Fruit fly (Drosophila melanogaster) whole organism, pupa: Measurements from ENCODE around the gene Clic.

Source experiments
- CG10348 ChIP-seq: fragments of 200-800 bp; sonication (Bioruptor generic); IDR thresholded peaks from 2 replicates; pipeline ENCODE4 v1.3.6; 2022; ENCODE audit warnings: missing biosample characterization, missing genetic modification characterization
- CG12605 ChIP-seq: fragments of 200-800 bp; sonication (Bioruptor generic); IDR thresholded peaks from 2 replicates; pipeline ENCODE4 v1.3.6; 2022; ENCODE audit warnings: missing biosample characterization, missing genetic modification characterization
- CG13204 ChIP-seq: fragments of 200-800 bp; sonication (Bioruptor generic); optimal IDR thresholded peaks from 2 replicates; lab custom pipeline; 2018; ENCODE audit warnings: missing biosample characterization, mild to moderate bottlenecking, missing genetic modification characterization, moderate library complexity
- CG14655 ChIP-seq: fragments of 200-800 bp; sonication (Bioruptor generic); optimal IDR thresholded peaks from 3 replicates; lab custom pipeline; 2017; ENCODE audit warnings: mild to moderate bottlenecking, missing biosample characterization, missing genetic modification reagents, missing genetic modification characterization
- CG15710 ChIP-seq: fragments of 200-800 bp; sonication (Bioruptor generic); optimal IDR thresholded peaks from 2 replicates; lab custom pipeline; 2018; ENCODE audit warnings: missing biosample characterization, mild to moderate bottlenecking, missing genetic modification characterization, moderate library complexity
- CG17806 ChIP-seq: fragments of 200-800 bp; sonication (Bioruptor generic); optimal IDR thresholded peaks from 2 replicates; lab custom pipeline; 2018; ENCODE audit warnings: missing biosample characterization, mild to moderate bottlenecking, missing genetic modification characterization, moderate library complexity
- CG32121 ChIP-seq: fragments of 200-800 bp; sonication (Bioruptor generic); IDR thresholded peaks from 2 replicates; pipeline ENCODE4 v1.3.6; 2022; ENCODE audit warnings: missing biosample characterization, missing genetic modification characterization
- CG34367 ChIP-seq: fragments of 200-800 bp; sonication (Bioruptor generic); optimal IDR thresholded peaks from 2 replicates; lab custom pipeline; 2018; ENCODE audit warnings: missing biosample characterization, mild to moderate bottlenecking, missing genetic modification characterization
- CG4496 ChIP-seq: fragments of 200-800 bp; sonication (Bioruptor generic); IDR thresholded peaks from 3 replicates; pipeline ENCODE4 v1.3.6; 2022; ENCODE audit warnings: missing biosample characterization, missing genetic modification characterization
- CG8159 ChIP-seq: fragments of 200-800 bp; sonication (Bioruptor generic); optimal IDR thresholded peaks from 3 replicates; lab custom pipeline; 2018; ENCODE audit warnings: missing biosample characterization, mild to moderate bottlenecking, missing genetic modification characterization, moderate library complexity
- CG8301 ChIP-seq: fragments of 200-800 bp; sonication (Bioruptor generic); optimal IDR thresholded peaks from 2 replicates; lab custom pipeline; 2018; ENCODE audit warnings: missing biosample characterization, mild to moderate bottlenecking, missing genetic modification characterization
- CG9948 ChIP-seq: fragments of 200-800 bp; sonication (Bioruptor generic); optimal IDR thresholded peaks from 2 replicates; lab custom pipeline; 2018; ENCODE audit warnings: missing biosample characterization, mild to moderate bottlenecking, missing genetic modification characterization, moderate library complexity
- D1 ChIP-seq: fragments of 200-800 bp; sonication (Bioruptor generic); optimal IDR thresholded peaks from 2 replicates; lab custom pipeline; 2018; ENCODE audit warnings: missing biosample characterization, mild to moderate bottlenecking, missing genetic modification characterization, moderate library complexity
- EcR ChIP-seq: fragments of 200-800 bp; sonication (Bioruptor generic); optimal IDR thresholded peaks from 3 replicates; lab custom pipeline; 2019; ENCODE audit warnings: missing biosample characterization, missing genetic modification characterization, mild to moderate bottlenecking, moderate library complexity, missing genetic modification reagents
- Ets98B ChIP-seq: fragments of 200-800 bp; sonication (Bioruptor generic); IDR thresholded peaks from 2 replicates; pipeline ENCODE4 v1.3.6; 2022; ENCODE audit warnings: missing biosample characterization, missing genetic modification characterization
- Pif1A ChIP-seq: fragments of 200-800 bp; sonication (Bioruptor generic); optimal IDR thresholded peaks from 3 replicates; lab custom pipeline; 2016; ENCODE audit warnings: missing biosample characterization, missing genetic modification characterization
- Pif1B ChIP-seq: fragments of 200-800 bp; sonication (Bioruptor generic); optimal IDR thresholded peaks from 3 replicates; lab custom pipeline; 2016; ENCODE audit warnings: missing biosample characterization, missing genetic modification characterization
- Snoo ChIP-seq: fragments of 200-800 bp; sonication (Bioruptor generic); optimal IDR thresholded peaks from 3 replicates; lab custom pipeline; 2017; ENCODE audit warnings: missing biosample characterization, mild to moderate bottlenecking, missing genetic modification characterization, inconsistent platforms
- fd96Ca ChIP-seq: fragments of 200-800 bp; sonication (Bioruptor generic); IDR thresholded peaks from 3 replicates; pipeline ENCODE4 v1.3.6; 2022; ENCODE audit warnings: missing biosample characterization, missing genetic modification characterization
- gl ChIP-seq: fragments of 200-800 bp; sonication (Bioruptor generic); optimal IDR thresholded peaks from 2 replicates; lab custom pipeline; 2018; ENCODE audit warnings: missing biosample characterization, mild to moderate bottlenecking, missing genetic modification characterization
- rn ChIP-seq: fragments of 200-800 bp; sonication (Bioruptor generic); IDR thresholded peaks from 2 replicates; pipeline ENCODE4 v1.3.6; 2022; ENCODE audit warnings: missing biosample characterization, missing genetic modification characterization

Clic gene

DNA sequence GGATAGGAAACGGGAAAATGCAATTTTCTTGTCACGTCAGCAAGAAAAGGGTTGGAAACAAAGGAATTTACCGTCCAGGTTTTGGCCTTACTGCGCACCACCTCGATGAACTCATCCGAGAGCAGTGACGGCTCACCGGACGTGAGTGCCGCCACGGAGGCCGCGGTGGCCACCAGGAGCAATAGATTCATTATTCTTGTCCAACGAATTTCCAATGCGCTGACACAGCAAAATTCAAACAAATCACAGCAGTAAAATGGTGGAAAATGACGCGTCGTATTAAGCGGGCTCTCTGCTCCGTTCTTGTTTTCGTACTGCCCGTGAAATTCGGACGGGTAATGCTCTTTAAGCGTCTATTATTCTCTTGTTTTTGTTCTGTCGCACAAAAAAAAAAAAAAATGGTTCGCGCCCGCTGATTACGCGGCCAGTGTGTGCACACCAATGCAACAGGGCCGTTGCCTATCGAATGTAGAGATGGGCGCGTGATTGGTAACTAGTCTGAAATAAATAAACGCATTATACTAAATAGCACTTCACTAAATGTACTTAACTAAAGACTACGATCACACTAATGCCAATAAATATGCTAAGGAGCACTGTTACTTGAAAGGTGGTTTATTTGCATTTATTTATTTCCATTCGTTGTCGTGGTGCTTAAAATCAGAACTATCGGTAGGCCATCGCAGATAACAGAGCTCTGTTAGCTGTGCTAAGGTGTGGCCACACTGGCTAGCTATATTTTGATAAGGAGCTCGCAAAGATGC, 40.2 kb downstream of the Clic start, which contains the start of the genes CtsB and amrt:
TSS of gene CtsB (minus strand) at position 432 of the 764 bp plus-strand sequence.
TSS of gene amrt (plus strand) at position 721 of the 764 bp plus-strand sequence.
- TF ChIP-seq D1 = no peak
- peak; percentile 49 for TF ChIP-seq CG34367 (tag; lab: Kevin White, UChicago)
- no peak; the same call in 2 of the 3 replicates for TF ChIP-seq fd96Ca (GFP tag; lab: Robert Waterston, UW)
- peak; percentile 64 for TF ChIP-seq gl (tag; lab: Kevin White, UChicago)
- TF ChIP-seq Pif1B (GFP tag; lab: Kevin White, UChicago) = peak; percentile 25
- TF ChIP-seq CG17806 = peak; percentile 35
- TF ChIP-seq CG14655 (GFP tag; lab: Kevin White, UChicago) = peak; percentile 71
- peak; percentile 64 for TF ChIP-seq Snoo
- TF ChIP-seq CG15710 (tag; lab: Kevin White, UChicago) = peak; percentile 66
- peak; percentile 27 for TF ChIP-seq CG9948 (tag; lab: Kevin White, UChicago)
- no peak for TF ChIP-seq CG13204 (GFP tag; lab: Kevin White, UChicago)
- peak; percentile 15 for TF ChIP-seq EcR (GFP tag; lab: Kevin White, UChicago)
- TF ChIP-seq rn = peak; percentile 55; the same call in 1 of the 2 replicates
- TF ChIP-seq CG32121 = peak; percentile 31; the same call in 1 of the 2 replicates
- TF ChIP-seq CG10348 (GFP tag; lab: Robert Waterston, UW) = no peak
- TF ChIP-seq CG8301 = peak; percentile 43
- TF ChIP-seq CG12605 = peak; percentile 80
- peak; percentile 44; the same call in 1 of the 2 replicates for TF ChIP-seq Ets98B
- peak; percentile 57 for TF ChIP-seq Pif1A
- TF ChIP-seq CG8159 = peak; percentile 63
- TF ChIP-seq CG4496 (GFP tag; lab: Robert Waterston, UW) = peak; percentile 86

DNA sequence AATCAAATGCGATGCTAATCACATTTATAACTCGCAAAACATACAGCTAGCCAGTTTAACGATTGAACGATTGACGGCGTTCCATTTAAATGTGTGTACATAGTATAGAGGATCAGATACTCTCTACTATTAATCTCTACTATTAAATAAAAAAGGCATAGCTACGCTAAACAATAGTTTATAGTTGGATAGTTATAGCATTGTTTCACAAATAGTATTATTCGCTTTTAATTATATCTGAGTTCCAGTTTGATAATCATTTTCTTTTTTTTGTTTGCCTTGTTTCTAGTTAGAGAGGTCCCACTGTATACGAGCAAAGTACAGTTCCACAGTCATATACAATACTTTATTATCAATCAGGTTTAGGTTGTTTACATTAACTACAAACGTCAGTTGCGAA, 42.4 kb downstream of the Clic start:
- TF ChIP-seq CG12605 (0 out of 2 replicates have a peak, but pooled peaks have one; percentile 41), CG34367 (tag; lab: Kevin White, UChicago) (no peak), EcR (GFP tag; lab: Kevin White, UChicago) (no peak), CG4496 (GFP tag; lab: Robert Waterston, UW) (peak; percentile 55; the same call in 1 of the 3 replicates), Pif1A (no peak), fd96Ca (GFP tag; lab: Robert Waterston, UW) (no peak), Ets98B (peak; percentile 33; the same call in 1 of the 2 replicates), rn (no peak), gl (tag; lab: Kevin White, UChicago) (peak; percentile 4), CG32121 (peak; percentile 65), D1 (no peak), CG8159 (no peak)

DNA sequence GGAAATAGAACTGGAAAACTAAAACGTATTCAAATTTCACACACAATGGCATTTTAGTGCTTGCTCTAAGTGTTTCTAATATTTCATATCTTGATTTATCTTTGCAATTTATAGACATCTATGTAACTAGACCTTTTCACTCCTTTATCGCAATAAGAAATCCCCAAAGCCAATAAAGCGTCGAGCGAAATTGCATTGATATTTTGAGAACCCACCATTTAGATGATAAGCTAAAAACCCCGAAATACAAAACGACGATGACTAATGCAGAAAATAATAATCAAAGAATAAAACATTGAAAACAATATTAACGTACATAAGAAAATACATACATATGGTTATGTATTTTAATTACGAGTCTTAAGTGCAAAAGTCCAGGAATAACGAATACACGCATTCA, 43.5 kb downstream of the Clic start:
- TF ChIP-seq CG10348 (GFP tag; lab: Robert Waterston, UW) (no peak), gl (tag; lab: Kevin White, UChicago) (no peak), EcR (GFP tag; lab: Kevin White, UChicago) (no peak), Pif1A (no peak), rn (no peak), CG8301 (no peak), Snoo (no peak), CG8159 (no peak), CG14655 (GFP tag; lab: Kevin White, UChicago) (no peak), CG4496 (GFP tag; lab: Robert Waterston, UW) (no peak), CG32121 (no peak), Ets98B (no peak), CG15710 (tag; lab: Kevin White, UChicago) (no peak), CG12605 (no peak), fd96Ca (GFP tag; lab: Robert Waterston, UW) (no peak), D1 (no peak), CG17806 (no peak), Pif1B (GFP tag; lab: Kevin White, UChicago) (no peak)

DNA sequence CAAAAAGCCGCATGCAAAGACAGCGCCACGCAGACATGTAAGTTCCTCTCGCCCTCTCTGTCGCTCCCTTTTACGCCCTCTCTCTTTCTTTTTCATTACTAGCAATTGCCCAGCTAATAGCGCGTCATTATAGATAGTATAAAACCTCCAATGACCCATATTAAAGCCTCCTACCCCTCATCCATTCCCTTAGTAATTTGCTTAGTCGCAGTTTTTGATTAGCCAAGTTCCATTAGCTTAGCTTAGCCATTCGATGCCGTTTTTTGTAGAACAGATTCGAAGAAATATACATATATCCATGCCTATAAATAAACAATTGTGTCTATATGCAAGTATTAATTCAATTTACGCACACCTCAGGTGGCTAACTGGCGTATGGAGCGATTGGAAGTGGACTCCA, 51.3 kb downstream of the Clic start:
- no peak for TF ChIP-seq CG17806
- no peak for TF ChIP-seq CG34367 (tag; lab: Kevin White, UChicago)
- no peak for TF ChIP-seq CG12605
- no peak for TF ChIP-seq D1
- TF ChIP-seq EcR (GFP tag; lab: Kevin White, UChicago) = no peak
- no peak for TF ChIP-seq CG14655 (GFP tag; lab: Kevin White, UChicago)
- TF ChIP-seq CG4496 (GFP tag; lab: Robert Waterston, UW) = no peak
- TF ChIP-seq rn = no peak
- no peak for TF ChIP-seq CG8301
- no peak for TF ChIP-seq fd96Ca (GFP tag; lab: Robert Waterston, UW)
- no peak for TF ChIP-seq CG13204 (GFP tag; lab: Kevin White, UChicago)
- no peak for TF ChIP-seq Pif1B (GFP tag; lab: Kevin White, UChicago)
- TF ChIP-seq CG32121 = no peak
- TF ChIP-seq gl (tag; lab: Kevin White, UChicago) = no peak
- no peak for TF ChIP-seq CG9948 (tag; lab: Kevin White, UChicago)
- TF ChIP-seq Pif1A = no peak
- no peak for TF ChIP-seq Snoo
- TF ChIP-seq CG8159 = no peak
- TF ChIP-seq CG15710 (tag; lab: Kevin White, UChicago) = no peak

DNA sequence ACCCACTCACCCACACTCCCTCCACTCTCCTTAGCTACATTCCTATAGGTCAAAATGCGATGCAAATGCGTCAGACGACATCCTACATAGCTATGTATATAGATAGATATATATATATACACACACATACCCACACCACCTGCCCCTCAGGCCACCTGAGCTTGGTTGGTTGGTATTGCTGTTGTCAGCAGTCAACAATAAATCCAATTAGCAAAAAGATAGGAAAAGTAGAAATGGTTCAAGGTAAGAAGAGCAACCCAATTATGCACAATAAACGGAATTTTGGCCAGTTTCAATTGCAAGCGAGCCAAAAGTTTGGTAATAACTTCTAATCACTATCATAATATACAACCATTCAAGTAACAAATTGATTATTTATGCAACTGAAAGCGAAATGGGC, 55.6 kb downstream of the Clic start:
- TF ChIP-seq CG10348 (GFP tag; lab: Robert Waterston, UW) = no peak
- TF ChIP-seq CG14655 (GFP tag; lab: Kevin White, UChicago) = no peak
- TF ChIP-seq CG9948 (tag; lab: Kevin White, UChicago) = no peak
- no peak for TF ChIP-seq Snoo
- TF ChIP-seq CG15710 (tag; lab: Kevin White, UChicago) = no peak
- no peak for TF ChIP-seq D1
- TF ChIP-seq EcR (GFP tag; lab: Kevin White, UChicago) = no peak
- no peak for TF ChIP-seq CG8159
- no peak for TF ChIP-seq fd96Ca (GFP tag; lab: Robert Waterston, UW)
- TF ChIP-seq Pif1B (GFP tag; lab: Kevin White, UChicago) = no peak
- TF ChIP-seq CG17806 = no peak
- no peak for TF ChIP-seq CG13204 (GFP tag; lab: Kevin White, UChicago)
- no peak for TF ChIP-seq Pif1A
